1 fruit fly cellular context compared by ENCODE assay signal in genomic region chr3R:14307972-14308673, dm6.
TF ChIP-seq lines count a peak whose summit lies in the region.

No protein-coding gene starts in this region.

TF ChIP-seq in whole organism, embryonic, 481 proteins besides CTCF, POLR2A, EP300 and RAD21 (continued from another document):
- TF ChIP-seq CG15269 (tag; optimal IDR thresholded peaks at IDR 0.05; lab: Kevin White, UChicago) (no peak), D19B (GFP tag; optimal IDR thresholded peaks at IDR 0.05; lab: Kevin White, UChicago) (no peak), CG31365 (tag; optimal IDR thresholded peaks at IDR 0.05; lab: Kevin White, UChicago) (no peak), CG12236 (GFP tag; optimal IDR thresholded peaks at IDR 0.05; lab: Kevin White, UChicago) (no peak), Tbp (GFP tag; optimal IDR thresholded peaks at IDR 0.05; lab: Kevin White, UChicago) (no peak), CG4617 (GFP tag; optimal IDR thresholded peaks at IDR 0.05; lab: Kevin White, UChicago; ENCODE audit: borderline replicate concordance) (peak; percentile 91), Adf1 (GFP tag; IDR thresholded peaks at IDR 0.05; lab: Robert Waterston, UW) (0 out of 2 replicates have a peak, but pooled peaks have one; percentile 32), gem (tag; optimal IDR thresholded peaks at IDR 0.05; lab: Kevin White, UChicago) (no peak), Ssrp (tag; optimal IDR thresholded peaks at IDR 0.05; lab: Kevin White, UChicago) (no peak), gcm2 (GFP tag; optimal IDR thresholded peaks at IDR 0.05; lab: Kevin White, UChicago) (no peak), E2f2 (GFP tag; IDR thresholded peaks at IDR 0.05; lab: Robert Waterston, UW) (no peak), CG8478 (optimal IDR thresholded peaks at IDR 0.05; lab: Kevin White, UChicago) (peak; percentile 26), Deaf1 (tag; optimal IDR thresholded peaks at IDR 0.05; lab: Kevin White, UChicago) (no peak), cato (GFP tag; optimal IDR thresholded peaks at IDR 0.05; lab: Kevin White, UChicago; ENCODE audit: borderline replicate concordance) (no peak), odd (GFP tag; optimal IDR thresholded peaks at IDR 0.05; lab: Kevin White, UChicago) (no peak), tup (GFP tag; optimal IDR thresholded peaks at IDR 0.05; lab: Kevin White, UChicago) (no peak), ci (GFP tag; IDR thresholded peaks at IDR 0.05; lab: Robert Waterston, UW) (peak; percentile 36; the same call in 1 of the 3 replicates), CG18619 (GFP tag; optimal IDR thresholded peaks at IDR 0.05; lab: Kevin White, UChicago) (no peak), chinmo (GFP tag; IDR thresholded peaks at IDR 0.05; lab: Robert Waterston, UW; ENCODE audit: partially characterized antibody) (0 out of 4 replicates have a peak, but pooled peaks have one; percentile 72), wdn (GFP tag; IDR thresholded peaks at IDR 0.05; lab: Robert Waterston, UW) (no peak), pros (GFP tag; optimal IDR thresholded peaks at IDR 0.05; lab: Kevin White, UChicago) (peak; percentile 67), cad (GFP tag; optimal IDR thresholded peaks at IDR 0.05; lab: Kevin White, UChicago) (peak; percentile 58), CG13894 (tag; optimal IDR thresholded peaks at IDR 0.05; lab: Kevin White, UChicago) (no peak), HLH54F (GFP tag; optimal IDR thresholded peaks at IDR 0.05; lab: Kevin White, UChicago) (no peak), CG11247 (GFP tag; IDR thresholded peaks at IDR 0.05; lab: Robert Waterston, UW) (no peak), CG12744 (GFP tag; optimal IDR thresholded peaks at IDR 0.05; lab: Kevin White, UChicago) (no peak), trem (tag; optimal IDR thresholded peaks at IDR 0.05; lab: Kevin White, UChicago) (no peak), CG15696 (tag; optimal IDR thresholded peaks at IDR 0.05; lab: Kevin White, UChicago) (no peak), CG6654 (GFP tag; optimal IDR thresholded peaks at IDR 0.05; lab: Kevin White, UChicago) (no peak), CG30020 (tag; optimal IDR thresholded peaks at IDR 0.05; lab: Kevin White, UChicago) (no peak), BEAF-32 (GFP tag; optimal IDR thresholded peaks at IDR 0.05; lab: Kevin White, UChicago) (no peak), tio (GFP tag; optimal IDR thresholded peaks at IDR 0.05; lab: Kevin White, UChicago) (no peak), Atf6 (GFP tag; IDR thresholded peaks at IDR 0.05; lab: Robert Waterston, UW) (no peak), cg (GFP tag; optimal IDR thresholded peaks at IDR 0.05; lab: Kevin White, UChicago) (peak; percentile 56), MESR4 (GFP tag; optimal IDR thresholded peaks at IDR 0.05; lab: Kevin White, UChicago) (peak; percentile 67), dm (GFP tag; optimal IDR thresholded peaks at IDR 0.05; lab: Kevin White, UChicago) (no peak), danr (GFP tag; IDR thresholded peaks at IDR 0.05; lab: Robert Waterston, UW) (no peak), sc (optimal IDR thresholded peaks at IDR 0.05; lab: Kevin White, UChicago) (no peak), sc (GFP tag; optimal IDR thresholded peaks at IDR 0.05; lab: Kevin White, UChicago) (no peak), rib (GFP tag; IDR thresholded peaks at IDR 0.05; lab: Robert Waterston, UW) (no peak), so (GFP tag; IDR thresholded peaks at IDR 0.05; lab: Robert Waterston, UW) (no peak), CG10431 (GFP tag; optimal IDR thresholded peaks at IDR 0.05; lab: Kevin White, UChicago) (no peak), CG3281 (GFP tag; optimal IDR thresholded peaks at IDR 0.05; lab: Kevin White, UChicago) (no peak), lola (GFP tag; optimal IDR thresholded peaks at IDR 0.05; lab: Kevin White, UChicago) (no peak), NK7.1 (GFP tag; optimal IDR thresholded peaks at IDR 0.05; lab: Kevin White, UChicago) (peak; percentile 27), CG33213 (GFP tag; optimal IDR thresholded peaks at IDR 0.05; lab: Kevin White, UChicago) (no peak), CG3163 (GFP tag; optimal IDR thresholded peaks at IDR 0.05; lab: Kevin White, UChicago) (no peak), ttk (GFP tag; IDR thresholded peaks at IDR 0.05; lab: Robert Waterston, UW) (no peak), gsb-n (tag; optimal IDR thresholded peaks at IDR 0.05; lab: Kevin White, UChicago) (no peak), CG16863 (GFP tag; optimal IDR thresholded peaks at IDR 0.05; lab: Kevin White, UChicago) (no peak), pfk (GFP tag; optimal IDR thresholded peaks at IDR 0.05; lab: Kevin White, UChicago) (no peak), ATbp (GFP tag; optimal IDR thresholded peaks at IDR 0.05; lab: Kevin White, UChicago) (no peak), zfh1 (GFP tag; IDR thresholded peaks at IDR 0.05; lab: Robert Waterston, UW) (no peak), mld (GFP tag; IDR thresholded peaks at IDR 0.05; lab: Robert Waterston, UW; ENCODE audit: partially characterized antibody) (0 out of 3 replicates have a peak, but pooled peaks have one; percentile 25), CG9609 (GFP tag; optimal IDR thresholded peaks at IDR 0.05; lab: Kevin White, UChicago) (no peak), CG10209 (GFP tag; optimal IDR thresholded peaks at IDR 0.05; lab: Kevin White, UChicago) (no peak), Abd-B (GFP tag; optimal IDR thresholded peaks at IDR 0.05; lab: Kevin White, UChicago) (peak; percentile 63), CG14860 (GFP tag; IDR thresholded peaks at IDR 0.05; lab: Robert Waterston, UW; ENCODE audit: partially characterized antibody) (no peak), Nf-YC (tag; optimal IDR thresholded peaks at IDR 0.05; lab: Kevin White, UChicago) (no peak), NC2β (GFP tag; optimal IDR thresholded peaks at IDR 0.05; lab: Kevin White, UChicago) (no peak), dmrt11E (tag; optimal IDR thresholded peaks at IDR 0.05; lab: Kevin White, UChicago) (no peak), CG14667 (GFP tag; IDR thresholded peaks at IDR 0.05; lab: Robert Waterston, UW) (no peak), Bgb (GFP tag; IDR thresholded peaks at IDR 0.05; lab: Robert Waterston, UW; ENCODE audit: partially characterized antibody) (no peak), Dip3 (GFP tag; optimal IDR thresholded peaks at IDR 0.05; lab: Kevin White, UChicago) (no peak), Rx (GFP tag; IDR thresholded peaks at IDR 0.05; lab: Robert Waterston, UW) (no peak), Blimp-1 (GFP tag; optimal IDR thresholded peaks at IDR 0.05; lab: Kevin White, UChicago) (no peak), tll (GFP tag; optimal IDR thresholded peaks at IDR 0.05; lab: Kevin White, UChicago) (no peak), CG4730 (GFP tag; IDR thresholded peaks at IDR 0.05; lab: Robert Waterston, UW) (no peak), CG18764 (GFP tag; optimal IDR thresholded peaks at IDR 0.05; lab: Kevin White, UChicago) (no peak), CG30403 (GFP tag; optimal IDR thresholded peaks at IDR 0.05; lab: Kevin White, UChicago) (no peak), CG2199 (GFP tag; IDR thresholded peaks at IDR 0.05; lab: Robert Waterston, UW) (no peak), twi (tag; optimal IDR thresholded peaks at IDR 0.05; lab: Kevin White, UChicago) (no peak), bcd (GFP tag; optimal IDR thresholded peaks at IDR 0.05; lab: Kevin White, UChicago) (no peak), mirr (GFP tag; optimal IDR thresholded peaks at IDR 0.05; lab: Kevin White, UChicago) (peak; percentile 4), Side (GFP tag; optimal IDR thresholded peaks at IDR 0.05; lab: Kevin White, UChicago) (no peak), org-1 (GFP tag; optimal IDR thresholded peaks at IDR 0.05; lab: Kevin White, UChicago) (no peak), pb (GFP tag; optimal IDR thresholded peaks at IDR 0.05; lab: Kevin White, UChicago) (no peak), Ets65A (GFP tag; lab: Kevin White, UChicago) (no peak), Neu2 (GFP tag; optimal IDR thresholded peaks at IDR 0.05; lab: Kevin White, UChicago; ENCODE audit: borderline replicate concordance) (no peak), Hr39 (optimal IDR thresholded peaks at IDR 0.05; lab: Kevin White, UChicago) (no peak), sens (GFP tag; lab: Kevin White, UChicago) (peak; percentile 86), CG7556 (GFP tag; optimal IDR thresholded peaks at IDR 0.05; lab: Kevin White, UChicago) (no peak), gsb (GFP tag; IDR thresholded peaks at IDR 0.05; lab: Robert Waterston, UW) (no peak), Ets97D (GFP tag; optimal IDR thresholded peaks at IDR 0.05; lab: Kevin White, UChicago) (no peak), vnd (GFP tag; IDR thresholded peaks at IDR 0.05; lab: Robert Waterston, UW; ENCODE audit: partially characterized antibody) (no peak), nerfin-1 (tag; optimal IDR thresholded peaks at IDR 0.05; lab: Kevin White, UChicago) (peak; percentile 97), Sin3A (optimal IDR thresholded peaks at IDR 0.05; lab: Kevin White, UChicago) (peak; percentile 1), phol (tag; optimal IDR thresholded peaks at IDR 0.05; lab: Kevin White, UChicago) (peak; percentile 91), CG17612 (GFP tag; IDR thresholded peaks at IDR 0.05; lab: Robert Waterston, UW) (peak; percentile 45), sr (GFP tag; IDR thresholded peaks at IDR 0.05; lab: Robert Waterston, UW) (no peak), fu2 (GFP tag; optimal IDR thresholded peaks at IDR 0.05; lab: Kevin White, UChicago) (no peak), Atf-2 (GFP tag; optimal IDR thresholded peaks at IDR 0.05; lab: Kevin White, UChicago) (no peak), Hmr (GFP tag; optimal IDR thresholded peaks at IDR 0.05; lab: Kevin White, UChicago) (no peak), CG10979 (tag; optimal IDR thresholded peaks at IDR 0.05; lab: Kevin White, UChicago) (no peak), corto (GFP tag; optimal IDR thresholded peaks at IDR 0.05; lab: Kevin White, UChicago) (no peak), trh (GFP tag; optimal IDR thresholded peaks at IDR 0.05; lab: Kevin White, UChicago) (no peak), slbo (GFP tag; IDR thresholded peaks at IDR 0.05; lab: Robert Waterston, UW) (no peak), her (GFP tag; optimal IDR thresholded peaks at IDR 0.05; lab: Kevin White, UChicago) (peak; percentile 17), CG13775 (GFP tag; optimal IDR thresholded peaks at IDR 0.05; lab: Kevin White, UChicago) (no peak), fd3F (GFP tag; optimal IDR thresholded peaks at IDR 0.05; lab: Kevin White, UChicago) (no peak), CG15011 (GFP tag; optimal IDR thresholded peaks at IDR 0.05; lab: Kevin White, UChicago) (no peak), jing (GFP tag; optimal IDR thresholded peaks at IDR 0.05; lab: Kevin White, UChicago) (no peak), YL-1 (GFP tag; optimal IDR thresholded peaks at IDR 0.05; lab: Kevin White, UChicago) (peak; percentile 28), zf30C (GFP tag; optimal IDR thresholded peaks at IDR 0.05; lab: Kevin White, UChicago) (no peak), disco-r (GFP tag; optimal IDR thresholded peaks at IDR 0.05; lab: Kevin White, UChicago) (no peak), Sox102F (GFP tag; optimal IDR thresholded peaks at IDR 0.05; lab: Kevin White, UChicago) (no peak), HLH4C (GFP tag; IDR thresholded peaks at IDR 0.05; lab: Robert Waterston, UW; ENCODE audit: partially characterized antibody) (0 out of 3 replicates have a peak, but pooled peaks have one; percentile 25), abd-A (tag; optimal IDR thresholded peaks at IDR 0.05; lab: Kevin White, UChicago) (no peak), klu (GFP tag; IDR thresholded peaks at IDR 0.05; lab: Robert Waterston, UW) (no peak), Drgx (GFP tag; IDR thresholded peaks at IDR 0.05; lab: Robert Waterston, UW) (no peak), Vsx1 (GFP tag; optimal IDR thresholded peaks at IDR 0.05; lab: Kevin White, UChicago) (no peak), Kr (GFP tag; optimal IDR thresholded peaks at IDR 0.05; lab: Kevin White, UChicago) (peak; percentile 87), CG12071 (GFP tag; optimal IDR thresholded peaks at IDR 0.05; lab: Kevin White, UChicago) (no peak), Dp (GFP tag; optimal IDR thresholded peaks at IDR 0.05; lab: Kevin White, UChicago) (peak; percentile 21), CkIIα-i1 (GFP tag; IDR thresholded peaks at IDR 0.05; lab: Robert Waterston, UW) (no peak), CG31441 (GFP tag; IDR thresholded peaks at IDR 0.05; lab: Robert Waterston, UW) (no peak), CG4854 (GFP tag; optimal IDR thresholded peaks at IDR 0.05; lab: Kevin White, UChicago) (no peak), Med (GFP tag; lab: Kevin White, UChicago) (peak; percentile 79), fd102C (GFP tag; optimal IDR thresholded peaks at IDR 0.05; lab: Kevin White, UChicago) (no peak), gro (GFP tag; optimal IDR thresholded peaks at IDR 0.05; lab: Kevin White, UChicago) (peak; percentile 42), p53 (GFP tag; optimal IDR thresholded peaks at IDR 0.05; lab: Kevin White, UChicago) (no peak), esg (GFP tag; conservative IDR thresholded peaks at IDR 0.05; lab: Robert Waterston, UW) (no peak), E2f1 (GFP tag; IDR thresholded peaks at IDR 0.05; lab: Robert Waterston, UW) (no peak), Antp (GFP tag; optimal IDR thresholded peaks at IDR 0.05; lab: Kevin White, UChicago) (no peak), CG7357 (GFP tag; IDR thresholded peaks at IDR 0.05; lab: Robert Waterston, UW) (no peak), Asciz (GFP tag; optimal IDR thresholded peaks at IDR 0.05; lab: Kevin White, UChicago) (no peak), bsh (GFP tag; optimal IDR thresholded peaks at IDR 0.05; lab: Kevin White, UChicago) (peak in 1 of 2 experiments; percentile 5), B-H1 (GFP tag; IDR thresholded peaks at IDR 0.05; lab: Robert Waterston, UW) (no peak), CG7271 (tag; optimal IDR thresholded peaks at IDR 0.05; lab: Kevin White, UChicago) (no peak)
TF ChIP-seq in whole organism, embryonic: peak in this region for 51.
